Worm (Caenorhabditis elegans): Measurements from ENCODE around the gene Y57G11C.48.

Y57G11C.48 gene

DNA sequence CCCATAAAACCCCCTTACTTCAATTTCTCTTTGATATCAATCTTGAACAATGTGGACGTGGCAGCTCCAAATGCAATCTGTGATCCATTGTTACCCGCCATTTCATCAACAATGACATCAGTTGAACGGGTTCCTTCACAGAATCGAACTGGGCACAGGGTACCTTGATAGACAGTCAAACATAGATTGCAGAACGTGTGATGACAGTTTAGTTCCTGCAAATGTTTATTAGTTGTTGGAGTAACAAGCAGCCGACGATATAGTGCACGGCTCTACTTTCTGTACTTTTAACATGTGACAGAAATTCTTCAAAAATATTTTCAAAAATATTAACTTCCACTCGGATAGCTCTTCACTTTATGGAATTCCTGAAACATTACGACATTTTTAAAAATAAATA is at the start of gene Y57G11C.48:
TSS of gene Y57G11C.48 (minus strand) at position 101 of the 400 bp plus-strand sequence.
- TF ChIP-seq grh-1 (GFP tag; IDR thresholded peaks at IDR 0.05): no peak

DNA sequence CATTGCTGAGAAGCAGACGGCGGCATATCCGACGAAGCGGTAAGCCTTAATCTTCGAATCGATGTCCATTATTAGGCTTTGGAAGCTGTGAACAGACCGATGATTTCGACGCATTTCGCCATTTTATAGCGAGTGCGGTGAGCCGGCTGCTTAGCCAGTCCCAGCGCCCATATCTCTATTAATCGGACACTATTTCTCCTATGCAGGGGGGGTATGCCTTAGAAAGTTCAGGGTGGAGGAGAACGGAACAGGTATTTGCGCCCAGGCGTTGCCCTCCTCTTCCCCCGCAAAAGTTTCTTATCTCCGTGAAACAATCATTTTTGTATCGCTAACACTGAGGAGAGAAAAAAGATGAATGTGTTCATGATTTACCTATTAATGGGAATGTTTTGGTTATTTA is 42.5 kb upstream of the Y57G11C.48 start, which contains the start of gene dpy-4:
TSS of gene dpy-4 (minus strand) at position 101 of the 400 bp plus-strand sequence.
- TF ChIP-seq blmp-1 (tag; optimal IDR thresholded peaks at IDR 0.05) (peak; percentile 25), sptf-1 (tag; optimal IDR thresholded peaks at IDR 0.05) (no peak), efl-1 (optimal IDR thresholded peaks at IDR 0.05) (no peak), efl-1 (GFP tag; optimal IDR thresholded peaks at IDR 0.05 in 1 of 2) (peak in 1 of 2 experiments; percentile 40), lir-3 (tag; optimal IDR thresholded peaks at IDR 0.05; ENCODE audit: poor library complexity) (no peak), ama-1 (optimal IDR thresholded peaks at IDR 0.05) (peak; percentile 41), unc-30 (tag; optimal IDR thresholded peaks at IDR 0.05) (no peak), aha-1 (tag; optimal IDR thresholded peaks at IDR 0.05) (no peak)

ce11 chrIV:14985859-14986258 is 41.7 kb upstream of the Y57G11C.48 start:
- TF ChIP-seq irx-1 (tag; optimal IDR thresholded peaks at IDR 0.05) (no peak), fkh-8 (tag; optimal IDR thresholded peaks at IDR 0.05) (no peak), alr-1 (tag; optimal IDR thresholded peaks at IDR 0.05; ENCODE audit: borderline replicate concordance) (no peak), nhr-47 (tag; optimal IDR thresholded peaks at IDR 0.05) (no peak), hpl-2 (GFP tag; optimal IDR thresholded peaks at IDR 0.05) (no peak), efl-1 (optimal IDR thresholded peaks at IDR 0.05) (no peak), efl-1 (GFP tag; optimal IDR thresholded peaks at IDR 0.05 in 1 of 2) (peak in 1 of 2 experiments; percentile 37)

DNA sequence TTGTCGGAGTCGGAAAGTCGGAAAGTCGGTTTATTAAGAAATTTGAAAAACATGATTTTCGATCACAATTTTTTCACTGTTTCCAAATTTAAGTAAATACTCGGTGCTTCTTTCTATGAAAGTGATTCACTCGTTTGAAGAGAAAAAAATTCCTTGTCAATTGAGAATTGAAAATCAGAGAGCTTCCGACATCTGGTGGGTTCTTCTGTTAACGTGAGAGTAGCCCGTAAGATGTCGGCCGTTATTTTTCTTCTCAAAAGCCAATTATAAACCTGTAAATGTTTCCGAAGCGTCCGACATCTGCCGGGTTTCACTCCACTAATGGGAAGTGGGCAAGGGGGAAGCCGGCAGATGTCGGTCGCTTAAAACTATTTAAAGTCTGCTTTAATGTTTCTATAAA is 40.9 kb upstream of the Y57G11C.48 start:
- no peak for TF ChIP-seq vab-15 (tag; optimal IDR thresholded peaks at IDR 0.05)
- TF ChIP-seq fkh-4 (tag; optimal IDR thresholded peaks at IDR 0.05; ENCODE audit: borderline replicate concordance): no peak
- TF ChIP-seq alr-1 (tag; optimal IDR thresholded peaks at IDR 0.05; ENCODE audit: borderline replicate concordance): no peak
- TF ChIP-seq jun-1 (tag; optimal IDR thresholded peaks at IDR 0.05): peak; percentile 21

DNA sequence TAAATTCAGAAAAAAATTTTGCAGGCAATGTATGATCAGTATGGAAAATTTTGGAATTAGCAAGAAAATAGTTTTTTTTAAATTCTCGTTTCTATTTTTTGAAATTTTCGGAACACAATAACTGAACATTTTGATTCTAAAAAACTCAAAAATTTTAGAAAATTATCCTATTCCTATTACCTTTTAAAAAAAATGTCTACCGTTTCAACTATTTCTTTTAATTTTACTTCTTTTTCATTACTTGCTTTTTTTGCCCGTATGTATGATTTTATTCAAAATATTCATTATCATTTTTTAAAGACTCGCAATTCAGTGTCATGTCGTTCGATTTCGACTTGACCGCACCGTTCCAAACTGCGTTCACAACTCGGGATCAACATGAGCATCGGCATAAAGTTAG is 37.2 kb upstream of the Y57G11C.48 start, which contains the start of gene atln-2:
TSS of gene atln-2 (plus strand) at position 301 of the 400 bp plus-strand sequence.
- TF ChIP-seq nhr-47 (tag; optimal IDR thresholded peaks at IDR 0.05): no peak
- TF ChIP-seq efl-1 (optimal IDR thresholded peaks at IDR 0.05): no peak
- TF ChIP-seq efl-1 (GFP tag; optimal IDR thresholded peaks at IDR 0.05 in 1 of 2): peak in 1 of 2 experiments; percentile 57
- no peak for TF ChIP-seq nhr-84 (tag; optimal IDR thresholded peaks at IDR 0.05)
- TF ChIP-seq Y116A8C.19 (tag; optimal IDR thresholded peaks at IDR 0.05; ENCODE audit: borderline replicate concordance): no peak

DNA sequence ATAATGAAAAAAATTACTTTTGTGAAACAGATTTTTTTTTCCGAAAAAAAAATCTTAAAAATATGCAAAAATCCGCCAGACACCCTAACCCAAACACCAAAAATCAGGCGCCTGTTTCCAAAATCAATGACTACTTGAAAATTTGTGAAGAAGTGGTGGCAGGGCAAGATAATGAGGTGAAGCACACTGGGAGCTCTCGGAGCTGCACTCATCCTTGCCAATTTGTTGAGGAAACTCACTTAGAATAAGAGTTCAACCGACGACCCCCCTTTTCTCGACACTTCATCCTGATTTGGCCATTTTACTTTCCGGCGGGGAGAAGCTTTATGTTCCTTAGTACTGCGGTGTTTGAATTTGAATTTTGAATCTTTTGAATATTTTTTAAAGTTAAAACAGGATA is 34.1 kb upstream of the Y57G11C.48 start:
- TF ChIP-seq efl-1 (optimal IDR thresholded peaks at IDR 0.05) (no peak), efl-1 (GFP tag; optimal IDR thresholded peaks at IDR 0.05 in 1 of 2) (peak in 1 of 2 experiments; percentile 85), ztf-11 (tag; optimal IDR thresholded peaks at IDR 0.05) (no peak)

DNA sequence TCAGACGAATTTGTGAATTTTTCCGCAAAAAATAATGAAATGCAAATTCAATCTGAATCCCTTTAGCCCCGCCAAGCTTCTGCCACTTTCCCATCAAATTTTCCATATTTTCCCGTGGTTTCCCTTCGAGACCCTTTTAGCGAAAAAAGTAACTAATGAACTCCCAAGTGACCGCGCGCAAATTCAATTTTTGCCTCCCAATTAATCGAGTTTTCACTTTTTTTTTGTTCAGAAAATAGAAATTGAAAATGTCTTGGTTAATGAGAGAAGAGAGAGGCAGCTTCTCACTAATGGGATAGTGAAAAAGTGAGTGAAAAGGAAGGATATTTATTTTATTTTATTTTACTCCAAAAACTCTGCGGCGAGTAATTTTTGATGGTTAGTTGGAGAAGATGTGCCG is 15.9 kb upstream of the Y57G11C.48 start:
- no peak for TF ChIP-seq F16B12.6 (tag; optimal IDR thresholded peaks at IDR 0.05)
- peak; percentile 8 for TF ChIP-seq tbx-2 (tag; optimal IDR thresholded peaks at IDR 0.05)
- TF ChIP-seq fos-1 (tag; optimal IDR thresholded peaks at IDR 0.05): no peak
- no peak for TF ChIP-seq ceh-82 (tag; optimal IDR thresholded peaks at IDR 0.05)
- TF ChIP-seq egl-13 (tag; optimal IDR thresholded peaks at IDR 0.05): no peak
- TF ChIP-seq ceh-90 (tag; optimal IDR thresholded peaks at IDR 0.05): no peak
- no peak for TF ChIP-seq unc-30 (tag; optimal IDR thresholded peaks at IDR 0.05)
- peak; percentile 3 for TF ChIP-seq blmp-1 (tag; optimal IDR thresholded peaks at IDR 0.05)
- TF ChIP-seq mab-9 (GFP tag; IDR thresholded peaks at IDR 0.05): no peak
- no peak for TF ChIP-seq rnt-1 (tag; optimal IDR thresholded peaks at IDR 0.05)
- TF ChIP-seq elt-3 (tag; optimal IDR thresholded peaks at IDR 0.05): no peak
- TF ChIP-seq zag-1 (tag; optimal IDR thresholded peaks at IDR 0.05): no peak
- no peak for TF ChIP-seq skn-1 (tag; optimal IDR thresholded peaks at IDR 0.05)

Measured in whole organism, L1 larva.